Fruit fly (Drosophila melanogaster) whole organism, prepupa: ENCODE measurements around the gene CG11550.

Experiments
- Blimp-1 ChIP-seq: fragments of 200-800 bp; sonication (Bioruptor generic); optimal IDR thresholded peaks from 3 replicates; lab custom pipeline; 2017; ENCODE audit warnings: missing biosample characterization, missing genetic modification characterization, mild to moderate bottlenecking, moderate library complexity, missing genetic modification reagents
- CG10631 ChIP-seq: fragments of 200-800 bp; sonication (Bioruptor generic); optimal IDR thresholded peaks from 2 replicates; lab custom pipeline; 2016; ENCODE audit warnings: missing biosample characterization, missing genetic modification characterization
- CG11294 ChIP-seq: fragments of 200-800 bp; sonication (Bioruptor generic); IDR thresholded peaks from 2 replicates; pipeline ENCODE4 v1.3.6; 2022; ENCODE audit warnings: missing biosample characterization, missing genetic modification characterization
- CG11762 ChIP-seq: fragments of 200-800 bp; sonication (Bioruptor generic); optimal IDR thresholded peaks from 3 replicates; lab custom pipeline; 2016; ENCODE audit warnings: missing biosample characterization, missing genetic modification characterization; ENCODE audit not compliant: insufficient read depth
- CG11902 ChIP-seq: fragments of 200-800 bp; sonication (Bioruptor generic); optimal IDR thresholded peaks from 3 replicates; lab custom pipeline; 2016; ENCODE audit warnings: missing biosample characterization, missing genetic modification characterization
- CG15336 ChIP-seq: fragments of 200-800 bp; sonication (Bioruptor generic); IDR thresholded peaks from 2 replicates; pipeline ENCODE4 v1.3.6; 2022; ENCODE audit warnings: missing biosample characterization, missing genetic modification characterization
- CG1621 ChIP-seq: fragments of 200-800 bp; sonication (Bioruptor generic); optimal IDR thresholded peaks from 3 replicates; lab custom pipeline; 2018; ENCODE audit warnings: missing biosample characterization, mild to moderate bottlenecking, missing genetic modification characterization
- CG16779 ChIP-seq: fragments of 200-800 bp; sonication (Bioruptor generic); optimal IDR thresholded peaks from 3 replicates; lab custom pipeline; 2017; ENCODE audit warnings: missing biosample characterization, mild to moderate bottlenecking, missing genetic modification characterization
- CG3032 ChIP-seq: fragments of 200-800 bp; optimal IDR thresholded peaks from 2 replicates; lab custom pipeline; 2019; ENCODE audit warnings: missing biosample characterization, mild to moderate bottlenecking, missing genetic modification characterization, moderate library complexity
- CG32006 ChIP-seq: fragments of 200-800 bp; sonication (Bioruptor generic); optimal IDR thresholded peaks from 3 replicates; lab custom pipeline; 2017; ENCODE audit warnings: missing biosample characterization, mild to moderate bottlenecking, missing genetic modification characterization
- CG4318 ChIP-seq: fragments of 200-800 bp; sonication (Bioruptor generic); optimal IDR thresholded peaks from 3 replicates; lab custom pipeline; 2017; ENCODE audit warnings: missing biosample characterization, mild to moderate bottlenecking, missing genetic modification characterization
- CG6163 ChIP-seq: fragments of 200-800 bp; sonication (Bioruptor generic); IDR thresholded peaks from 3 replicates; pipeline ENCODE4 v1.3.6; 2022; ENCODE audit warnings: missing biosample characterization, missing genetic modification characterization
- CG6854 ChIP-seq: fragments of 200-800 bp; sonication (Bioruptor generic); optimal IDR thresholded peaks from 2 replicates; lab custom pipeline; 2017; ENCODE audit warnings: missing biosample characterization, mild to moderate bottlenecking, missing genetic modification characterization
- CG8119 ChIP-seq: fragments of 200-800 bp; sonication (Bioruptor generic); IDR thresholded peaks from 3 replicates; pipeline ENCODE4 v1.3.6; 2022; ENCODE audit warnings: missing biosample characterization, missing genetic modification characterization
- CG8319 ChIP-seq: fragments of 200-800 bp; sonication (Bioruptor generic); optimal IDR thresholded peaks from 3 replicates; lab custom pipeline; 2016; ENCODE audit warnings: missing biosample characterization, missing genetic modification characterization
- CG8632 ChIP-seq: fragments of 200-800 bp; sonication (Bioruptor generic); optimal IDR thresholded peaks from 3 replicates; lab custom pipeline; 2016; ENCODE audit warnings: missing biosample characterization, missing genetic modification characterization
- CG9139 ChIP-seq: fragments of 200-800 bp; sonication (Bioruptor generic); optimal IDR thresholded peaks from 3 replicates; lab custom pipeline; 2017; ENCODE audit warnings: missing biosample characterization, mild to moderate bottlenecking, missing genetic modification characterization
- Eip75B ChIP-seq: fragments of 200-800 bp; sonication (Bioruptor generic); optimal IDR thresholded peaks from 3 replicates; lab custom pipeline; 2016; ENCODE audit warnings: missing biosample characterization, missing genetic modification characterization
- Eip78C ChIP-seq: fragments of 200-800 bp; sonication (Bioruptor generic); peaks from one replicate; lab custom pipeline; 2016; ENCODE audit warnings: missing biosample characterization, missing genetic modification characterization
- Ets21C ChIP-seq: fragments of 200-800 bp; sonication (Bioruptor generic); optimal IDR thresholded peaks from 3 replicates; lab custom pipeline; 2016; ENCODE audit warnings: missing biosample characterization, missing genetic modification characterization
- Ets96B ChIP-seq: fragments of 200-800 bp; optimal IDR thresholded peaks from 2 replicates; lab custom pipeline; 2019; ENCODE audit warnings: missing biosample characterization, mild to moderate bottlenecking, missing genetic modification characterization, moderate library complexity
- Gug ChIP-seq: fragments of 200-800 bp; sonication (Bioruptor generic); IDR thresholded peaks from 2 replicates; pipeline ENCODE4 v1.3.6; 2022; ENCODE audit warnings: missing biosample characterization, missing genetic modification characterization
- Hr38 ChIP-seq: sonication (Bioruptor generic); optimal IDR thresholded peaks from 2 replicates; lab custom pipeline; 2016; ENCODE audit warnings: missing biosample characterization, missing genetic modification characterization
- Hr4 ChIP-seq: fragments of 200-800 bp; sonication (Bioruptor generic); optimal IDR thresholded peaks from 3 replicates; lab custom pipeline; 2016; ENCODE audit warnings: missing biosample characterization, missing genetic modification characterization
- Lpt ChIP-seq: fragments of 200-800 bp; sonication (Bioruptor generic); optimal IDR thresholded peaks from 3 replicates; lab custom pipeline; 2016; ENCODE audit warnings: missing biosample characterization, missing genetic modification characterization
- Met ChIP-seq: fragments of 200-800 bp; sonication (Bioruptor generic); optimal IDR thresholded peaks from 3 replicates; lab custom pipeline; 2016; ENCODE audit warnings: missing biosample characterization, missing genetic modification characterization
- Sox102F ChIP-seq: fragments of 200-800 bp; sonication (Bioruptor generic); optimal IDR thresholded peaks from 2 replicates; lab custom pipeline; 2016; ENCODE audit warnings: missing biosample characterization, mild to moderate bottlenecking, missing genetic modification characterization
- Sox14 ChIP-seq: fragments of 200-800 bp; sonication (Bioruptor generic); optimal IDR thresholded peaks from 3 replicates; lab custom pipeline; 2016; ENCODE audit warnings: missing biosample characterization, missing genetic modification characterization
- Sox15 ChIP-seq: fragments of 200-800 bp; sonication (Bioruptor generic); optimal IDR thresholded peaks from 3 replicates; lab custom pipeline; 2016; ENCODE audit warnings: missing biosample characterization, missing genetic modification characterization
- achi ChIP-seq: fragments of 200-800 bp; sonication (Bioruptor generic); optimal IDR thresholded peaks from 3 replicates; lab custom pipeline; 2016; ENCODE audit warnings: missing biosample characterization, missing genetic modification characterization
- acj6 ChIP-seq: fragments of 200-800 bp; sonication (Bioruptor generic); optimal IDR thresholded peaks from 3 replicates; lab custom pipeline; 2016; ENCODE audit warnings: missing biosample characterization, missing genetic modification characterization
- cyc ChIP-seq: fragments of 200-800 bp; sonication (Bioruptor generic); optimal IDR thresholded peaks from 3 replicates; lab custom pipeline; 2016; ENCODE audit warnings: missing biosample characterization, missing genetic modification characterization
- dsx ChIP-seq: fragments of 200-800 bp; optimal IDR thresholded peaks from 3 replicates; lab custom pipeline; 2019; ENCODE audit warnings: missing biosample characterization, mild to moderate bottlenecking, missing genetic modification characterization, moderate library complexity; ENCODE audit not compliant: poor library complexity, severe bottlenecking
- eg ChIP-seq: fragments of 200-800 bp; sonication (Bioruptor generic); IDR thresholded peaks from 3 replicates; pipeline ENCODE4 v1.3.6; 2022; ENCODE audit warnings: missing biosample characterization, missing genetic modification characterization
- esn ChIP-seq: fragments of 200-800 bp; sonication (Bioruptor generic); optimal IDR thresholded peaks from 2 replicates; lab custom pipeline; 2016; ENCODE audit warnings: missing biosample characterization, mild to moderate bottlenecking, missing genetic modification characterization, moderate library complexity
- fd59A ChIP-seq: fragments of 200-800 bp; sonication (Bioruptor generic); optimal IDR thresholded peaks from 2 replicates; lab custom pipeline; 2017; ENCODE audit warnings: missing biosample characterization, mild to moderate bottlenecking, missing genetic modification characterization, missing genetic modification reagents
- fd85E ChIP-seq: fragments of 200-800 bp; sonication (Bioruptor generic); optimal IDR thresholded peaks from 3 replicates; lab custom pipeline; 2016; ENCODE audit warnings: missing biosample characterization, missing genetic modification characterization
- fkh ChIP-seq: fragments of 200-800 bp; sonication (Bioruptor generic); optimal IDR thresholded peaks from 3 replicates; lab custom pipeline; 2017; ENCODE audit warnings: missing biosample characterization, mild to moderate bottlenecking, missing genetic modification characterization, moderate library complexity
- lz ChIP-seq: fragments of 200-800 bp; sonication (Bioruptor generic); optimal IDR thresholded peaks from 3 replicates; lab custom pipeline; 2016; ENCODE audit warnings: missing biosample characterization, missing genetic modification characterization
- net ChIP-seq: fragments of 200-800 bp; sonication (Bioruptor generic); optimal IDR thresholded peaks from 3 replicates; lab custom pipeline; 2016; ENCODE audit warnings: missing biosample characterization, missing genetic modification characterization
- pdm3 ChIP-seq: fragments of 200-800 bp; sonication (Bioruptor generic); optimal IDR thresholded peaks from 3 replicates; lab custom pipeline; 2016; ENCODE audit warnings: missing biosample characterization, missing genetic modification characterization
- salr ChIP-seq, 2 experiments: fragments of 200-800 bp; sonication (Bioruptor generic); optimal IDR thresholded peaks; 3 replicates each; lab custom pipeline; 2016 to 2018; ENCODE audit warnings: missing biosample characterization in 2 of 2, missing genetic modification characterization in 2 of 2, mild to moderate bottlenecking in 1 of 2
- spab ChIP-seq: fragments of 200-800 bp; sonication (Bioruptor generic); optimal IDR thresholded peaks from 2 replicates; lab custom pipeline; 2017; ENCODE audit warnings: missing biosample characterization, mild to moderate bottlenecking, missing genetic modification characterization, missing genetic modification reagents
- ss ChIP-seq, 2 experiments: fragments of 200-800 bp; sonication (Bioruptor generic); optimal IDR thresholded peaks; 2 replicates in 1 of 2; 3 replicates in 1 of 2; lab custom pipeline; 2017 to 2018; ENCODE audit warnings: mild to moderate bottlenecking in 2 of 2, missing biosample characterization in 2 of 2, missing genetic modification characterization in 2 of 2, moderate library complexity in 1 of 2
- svp ChIP-seq: fragments of 200-800 bp; sonication (Bioruptor generic); peaks from one replicate; lab custom pipeline; 2016; ENCODE audit warnings: missing biosample characterization, missing genetic modification characterization
- topi ChIP-seq: fragments of 200-800 bp; sonication (Bioruptor generic); optimal IDR thresholded peaks from 3 replicates; lab custom pipeline; 2016; ENCODE audit warnings: missing biosample characterization, missing genetic modification characterization
- vri ChIP-seq: fragments of 200-800 bp; sonication (Bioruptor generic); optimal IDR thresholded peaks from 3 replicates; lab custom pipeline; 2016; ENCODE audit warnings: missing biosample characterization, mild to moderate bottlenecking, missing genetic modification characterization

The CG11550 gene

dm6 chr3R:31709769-31710168 is 30.1 kb upstream of the CG11550 start (continued):
- TF ChIP-seq CG11294, result 0 out of 2 replicates have a peak, but pooled peaks have one; percentile 31
- no peak for TF ChIP-seq fkh (GFP tag; lab: Kevin White, UChicago)
- TF ChIP-seq CG11902, result no peak
- no peak for TF ChIP-seq cyc (GFP tag; lab: Kevin White, UChicago)
- TF ChIP-seq Hr38 (GFP tag; lab: Kevin White, UChicago), result no peak
- TF ChIP-seq pdm3 (GFP tag; lab: Kevin White, UChicago), result no peak
- TF ChIP-seq fd85E, result no peak
- no peak for TF ChIP-seq Lpt (GFP tag; lab: Kevin White, UChicago)
- peak; percentile 2 for TF ChIP-seq CG4318
- no peak for TF ChIP-seq net (GFP tag; lab: Kevin White, UChicago)
- TF ChIP-seq Met (GFP tag; lab: Kevin White, UChicago), result no peak
- TF ChIP-seq ss (GFP tag; optimal IDR thresholded peaks at IDR 0.05; lab: Kevin White, UChicago), result no peak
- peak; percentile 46; the same call in 2 of the 3 replicates for TF ChIP-seq eg (GFP tag; lab: Robert Waterston, UW)
- no peak for TF ChIP-seq acj6 (GFP tag; lab: Kevin White, UChicago)
- TF ChIP-seq CG3032 (tag; lab: Kevin White, UChicago), result no peak
- TF ChIP-seq lz, result no peak
- peak; percentile 15 for TF ChIP-seq CG10631 (GFP tag; lab: Kevin White, UChicago)
- TF ChIP-seq CG9139 (GFP tag; lab: Kevin White, UChicago), result no peak
- TF ChIP-seq CG8119 (GFP tag; lab: Robert Waterston, UW), result no peak; the same call in 2 of the 3 replicates
- TF ChIP-seq achi (GFP tag; lab: Kevin White, UChicago), result peak; percentile 17
- TF ChIP-seq CG11762 (GFP tag; lab: Kevin White, UChicago), result no peak
- TF ChIP-seq Hr4 (GFP tag; lab: Kevin White, UChicago), result peak; percentile 48
- TF ChIP-seq CG6163 (GFP tag; lab: Robert Waterston, UW), result no peak
- peak; percentile 16 for TF ChIP-seq Eip78C (GFP tag; lab: Kevin White, UChicago)
- no peak for TF ChIP-seq Sox14 (GFP tag; lab: Kevin White, UChicago)
- no peak for TF ChIP-seq spab (GFP tag; lab: Kevin White, UChicago)
- TF ChIP-seq Eip75B (GFP tag; lab: Kevin White, UChicago), result no peak

dm6 chr3R:31709142-31709541 is 29.5 kb upstream of the CG11550 start:
- TF ChIP-seq CG6163 (GFP tag; lab: Robert Waterston, UW) (peak; percentile 79), CG11762 (GFP tag; lab: Kevin White, UChicago) (no peak), esn (peak; percentile 46), topi (peak; percentile 28), CG15336 (GFP tag; lab: Robert Waterston, UW) (peak; percentile 83), Sox14 (GFP tag; lab: Kevin White, UChicago) (peak; percentile 68), vri (GFP tag; lab: Kevin White, UChicago) (peak; percentile 31), lz (peak; percentile 41), salr (GFP tag; optimal IDR thresholded peaks at IDR 0.05; lab: Kevin White, UChicago) (peak in 1 of 2 experiments; percentile 45), acj6 (GFP tag; lab: Kevin White, UChicago) (peak; percentile 21), Blimp-1 (GFP tag; lab: Kevin White, UChicago) (no peak), fd59A (GFP tag; lab: Kevin White, UChicago) (no peak), CG9139 (GFP tag; lab: Kevin White, UChicago) (no peak), Eip75B (GFP tag; lab: Kevin White, UChicago) (peak; percentile 48), Met (GFP tag; lab: Kevin White, UChicago) (peak; percentile 42), fkh (GFP tag; lab: Kevin White, UChicago) (no peak), CG16779 (tag; lab: Kevin White, UChicago) (no peak), Hr38 (GFP tag; lab: Kevin White, UChicago) (no peak), CG32006 (GFP tag; lab: Kevin White, UChicago) (peak; percentile 63), CG10631 (GFP tag; lab: Kevin White, UChicago) (peak; percentile 38), Sox15 (no peak), svp (GFP tag; lab: Kevin White, UChicago) (no peak), Eip78C (GFP tag; lab: Kevin White, UChicago) (peak; percentile 82), Ets96B (no peak), eg (GFP tag; lab: Robert Waterston, UW) (peak; percentile 88), CG8632 (no peak), Lpt (GFP tag; lab: Kevin White, UChicago) (peak; percentile 68), CG3032 (tag; lab: Kevin White, UChicago) (no peak), CG6854 (no peak), cyc (GFP tag; lab: Kevin White, UChicago) (peak; percentile 40), Gug (GFP tag; lab: Robert Waterston, UW) (peak; percentile 70), CG4318 (peak; percentile 59), Sox102F (GFP tag; lab: Kevin White, UChicago) (peak; percentile 1), achi (GFP tag; lab: Kevin White, UChicago) (no peak), CG11902 (no peak), CG8319 (GFP tag; lab: Kevin White, UChicago) (no peak), CG1621 (no peak), Ets21C (GFP tag; lab: Kevin White, UChicago) (no peak), dsx (no peak)
